Worm (Caenorhabditis elegans): Measurements from ENCODE around the gene clec-2.

Gene clec-2

DNA sequence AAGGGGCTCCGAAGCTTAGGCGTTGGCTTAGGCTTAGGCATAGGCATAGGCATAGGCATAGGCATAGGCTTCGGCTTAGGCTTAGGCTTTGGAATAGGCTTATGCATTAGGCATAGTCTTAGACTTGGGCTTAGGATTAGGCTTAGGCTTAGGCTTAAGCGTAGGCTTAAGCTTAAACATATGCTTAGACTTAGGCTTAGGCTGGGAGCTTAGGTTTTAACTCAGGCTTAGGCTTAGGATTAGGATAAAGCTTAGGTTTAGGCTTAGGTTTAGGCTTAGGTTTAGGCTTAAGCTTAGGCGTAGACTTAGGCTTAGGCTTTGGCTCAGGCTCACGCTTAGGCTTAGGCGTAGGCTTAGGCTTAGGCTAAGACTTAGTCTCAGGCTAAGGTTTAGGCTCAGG lies 33.1 kb downstream of the clec-2 start:
- TF ChIP-seq nhr-232 (tag; optimal IDR thresholded peaks at IDR 0.05) (no peak), dve-1 (tag; optimal IDR thresholded peaks at IDR 0.05) (peak; percentile 92), sdc-2 (tag; optimal IDR thresholded peaks at IDR 0.05) (no peak), madf-2 (tag; optimal IDR thresholded peaks at IDR 0.05) (no peak), sox-2 (GFP tag; IDR thresholded peaks at IDR 0.05) (no peak), K02D7.2 (tag; optimal IDR thresholded peaks at IDR 0.05) (no peak), ceh-24 (tag; optimal IDR thresholded peaks at IDR 0.05) (no peak)

DNA sequence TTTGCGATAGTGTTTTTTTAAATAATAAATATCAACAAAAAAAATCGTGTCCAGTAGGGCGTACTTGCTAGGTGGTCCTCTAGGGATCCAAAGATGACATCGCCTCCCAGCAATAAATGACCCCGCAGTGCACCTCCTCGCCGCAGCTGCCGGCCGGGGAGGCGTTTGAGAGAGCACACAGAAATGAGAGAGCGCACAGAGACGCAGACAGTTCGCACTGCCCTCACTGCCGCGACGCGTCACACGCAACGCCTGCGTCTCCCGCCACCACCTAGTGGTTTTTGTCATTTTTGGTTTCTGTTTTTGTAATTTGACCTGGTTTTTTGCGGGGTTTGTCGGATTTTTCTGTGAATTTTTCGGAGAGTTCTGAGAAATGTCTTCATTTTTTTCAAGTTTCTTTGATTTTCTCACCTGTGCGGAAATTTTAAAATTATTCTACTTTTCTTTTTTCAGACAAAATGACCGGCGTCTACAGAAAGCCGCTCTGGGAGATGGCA lies 35.3 kb downstream of the clec-2 start, which contains the start of gene lido-7:
TSS of gene lido-7 (plus strand) at position 447 of the 497 bp plus-strand sequence.
- TF ChIP-seq hlh-8 (tag; optimal IDR thresholded peaks at IDR 0.05) = peak; percentile 14
- TF ChIP-seq dve-1 (tag; optimal IDR thresholded peaks at IDR 0.05) = no peak
- peak; percentile 29 for TF ChIP-seq unc-55 (GFP tag; optimal IDR thresholded peaks at IDR 0.05)
- TF ChIP-seq ceh-31 (tag; optimal IDR thresholded peaks at IDR 0.05) = peak; percentile 50
- no peak for TF ChIP-seq fax-1 (tag; optimal IDR thresholded peaks at IDR 0.05)
- TF ChIP-seq ceh-34 (tag; optimal IDR thresholded peaks at IDR 0.05) = peak; percentile 50
- TF ChIP-seq hlh-30 (tag; optimal IDR thresholded peaks at IDR 0.05; ENCODE audit: insufficient read depth) = peak; percentile 36
- peak; percentile 60 for TF ChIP-seq nfya-1 (tag; optimal IDR thresholded peaks at IDR 0.05)
- no peak for TF ChIP-seq ama-1 (optimal IDR thresholded peaks at IDR 0.05)
- peak; percentile 49 for TF ChIP-seq tbx-2 (tag; optimal IDR thresholded peaks at IDR 0.05)
- TF ChIP-seq ceh-48 (tag; optimal IDR thresholded peaks at IDR 0.05) = no peak
- peak; percentile 31 for TF ChIP-seq ref-2 (tag; optimal IDR thresholded peaks at IDR 0.05)
- TF ChIP-seq elt-2 (tag; optimal IDR thresholded peaks at IDR 0.05) = no peak
- TF ChIP-seq Y22D7AL.16 (tag; optimal IDR thresholded peaks at IDR 0.05) = no peak
- TF ChIP-seq ceh-18 (tag; optimal IDR thresholded peaks at IDR 0.05) = peak; percentile 2
- TF ChIP-seq hlh-13 (GFP tag; optimal IDR thresholded peaks at IDR 0.05) = no peak
- no peak for TF ChIP-seq F13H6.1 (tag; optimal IDR thresholded peaks at IDR 0.05)
- TF ChIP-seq unc-3 (GFP tag; conservative IDR thresholded peaks at IDR 0.05) = 0 out of 2 replicates have a peak, but pooled peaks have one; percentile 19
- TF ChIP-seq unc-3 (tag; optimal IDR thresholded peaks at IDR 0.05) = no peak
- peak; percentile 24 for TF ChIP-seq rnt-1 (tag; optimal IDR thresholded peaks at IDR 0.05)

DNA sequence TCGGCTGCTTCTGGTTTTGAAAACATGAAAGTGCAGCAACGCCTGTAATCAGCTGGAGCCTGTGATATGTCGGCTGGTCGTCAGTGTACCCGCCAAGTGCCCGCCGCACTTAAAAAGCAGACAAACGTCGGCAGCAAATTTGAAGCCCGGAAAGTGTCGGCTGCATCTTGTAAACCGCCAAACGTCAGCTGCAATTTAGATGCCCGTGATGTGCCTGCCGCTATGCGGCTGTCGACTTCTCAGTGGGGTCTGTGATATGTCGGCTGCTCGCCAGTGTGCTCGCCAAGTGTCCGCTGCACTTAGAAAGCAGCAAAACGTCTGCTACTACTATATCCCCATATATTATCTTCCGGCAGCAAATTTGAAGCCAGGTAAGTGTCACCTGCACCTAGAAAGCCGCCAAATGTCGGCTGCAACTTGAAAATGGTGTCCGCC lies 36.1 kb downstream of the clec-2 start:
- TF ChIP-seq ztf-16 (tag; optimal IDR thresholded peaks at IDR 0.05) (no peak), syd-9 (tag; optimal IDR thresholded peaks at IDR 0.05) (no peak), lin-11 (tag; optimal IDR thresholded peaks at IDR 0.05) (no peak), madf-2 (tag; optimal IDR thresholded peaks at IDR 0.05) (no peak), sox-4 (tag; optimal IDR thresholded peaks at IDR 0.05) (no peak), C08G9.2 (tag; optimal IDR thresholded peaks at IDR 0.05) (no peak), unc-86 (tag; optimal IDR thresholded peaks at IDR 0.05) (no peak)

DNA sequence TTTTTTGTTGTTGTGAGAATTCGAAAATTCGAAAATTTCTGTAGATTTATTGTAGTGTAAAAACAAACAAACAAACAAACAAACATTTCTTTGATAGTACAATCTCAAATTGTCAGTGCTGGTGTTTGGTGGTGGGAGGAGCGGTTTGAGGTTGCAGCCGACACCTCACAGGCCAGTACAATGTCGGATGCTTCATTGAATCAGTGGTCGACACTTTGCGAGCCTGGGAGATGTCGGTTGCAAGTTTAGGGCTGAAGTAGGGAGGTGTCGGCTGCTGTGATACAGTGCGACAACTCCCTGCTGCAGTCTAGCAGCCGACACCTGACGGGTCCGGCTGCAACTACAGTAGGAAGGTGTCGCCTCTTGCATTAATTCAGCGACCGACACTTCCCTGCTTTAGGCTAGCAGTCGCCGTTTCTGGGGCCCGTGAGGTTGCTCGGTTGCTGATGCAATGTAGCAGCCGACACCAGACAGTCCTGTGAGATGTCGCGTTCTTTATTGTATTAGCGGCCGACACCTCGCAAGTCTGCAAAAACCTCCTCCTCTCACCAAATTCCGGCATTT lies 37.2 kb downstream of the clec-2 start:
- no peak for TF ChIP-seq ceh-18 (tag; optimal IDR thresholded peaks at IDR 0.05)

DNA sequence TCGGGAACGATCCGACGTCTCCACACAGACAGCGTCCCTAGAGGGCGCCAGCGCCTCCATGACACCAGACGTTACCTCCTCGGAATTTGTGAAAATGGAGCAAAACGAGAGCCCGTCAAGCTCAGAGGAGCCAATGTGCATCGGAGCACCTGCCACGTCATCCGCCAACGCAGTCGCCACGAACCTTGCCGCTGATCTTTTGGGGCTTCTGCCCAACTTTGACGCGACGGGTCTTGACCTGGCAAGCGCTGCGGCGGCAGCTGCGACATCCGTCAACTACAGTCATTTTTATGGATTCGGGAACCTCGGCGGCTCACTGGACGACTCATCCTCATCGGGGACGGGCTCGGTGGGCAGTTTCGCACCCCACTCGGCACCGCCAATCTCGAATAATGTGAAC lies 37.8 kb downstream of the clec-2 start:
- TF ChIP-seq hlh-6 (tag; optimal IDR thresholded peaks at IDR 0.05) (peak; percentile 40), hlh-8 (tag; optimal IDR thresholded peaks at IDR 0.05) (no peak)

DNA sequence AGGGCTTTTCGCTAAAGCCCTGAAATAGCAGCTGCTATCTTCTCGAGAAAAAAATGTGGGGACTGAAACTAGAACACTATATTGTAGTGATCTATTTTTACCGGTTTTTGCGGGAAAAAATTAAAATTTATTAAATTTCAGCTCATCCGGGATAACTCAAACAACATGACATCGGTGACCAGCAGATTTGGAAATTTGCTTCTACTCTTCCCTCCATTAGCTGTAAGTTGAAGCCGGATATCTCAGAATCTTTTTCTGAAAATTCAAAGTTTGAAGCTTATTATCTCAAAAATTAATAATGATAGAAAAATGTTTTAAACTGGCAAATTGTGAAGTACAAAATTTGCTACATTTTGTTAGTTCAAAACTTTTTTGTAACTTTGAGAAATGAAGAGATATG lies 38.8 kb downstream of the clec-2 start:
- TF ChIP-seq ceh-45 (GFP tag; IDR thresholded peaks at IDR 0.05) = no peak
- no peak for TF ChIP-seq F13H6.1 (tag; optimal IDR thresholded peaks at IDR 0.05)
- TF ChIP-seq C08G9.2 (tag; optimal IDR thresholded peaks at IDR 0.05) = no peak
- TF ChIP-seq eyg-1 (tag; optimal IDR thresholded peaks at IDR 0.05) = no peak
- no peak for TF ChIP-seq hlh-30 (tag; optimal IDR thresholded peaks at IDR 0.05; ENCODE audit: insufficient read depth)
- TF ChIP-seq ceh-31 (tag; optimal IDR thresholded peaks at IDR 0.05) = no peak
- no peak for TF ChIP-seq ceh-18 (tag; optimal IDR thresholded peaks at IDR 0.05)
- no peak for TF ChIP-seq elt-4 (tag; optimal IDR thresholded peaks at IDR 0.05)
- TF ChIP-seq sdc-2 (tag; optimal IDR thresholded peaks at IDR 0.05) = no peak
- no peak for TF ChIP-seq dve-1 (tag; optimal IDR thresholded peaks at IDR 0.05)
- no peak for TF ChIP-seq mec-3 (tag; optimal IDR thresholded peaks at IDR 0.05; ENCODE audit: borderline replicate concordance)
